Fruit fly (Drosophila melanogaster) whole organism, prepupa: Measurements from ENCODE around the gene CG9727.

Experiments used
- CG10631 ChIP-seq: fragments of 200-800 bp; sonication (Bioruptor generic); optimal IDR thresholded peaks from 2 replicates; lab custom pipeline; 2016; ENCODE audit warnings: missing biosample characterization, missing genetic modification characterization
- CG10669 ChIP-seq: fragments of 200-800 bp; sonication (Bioruptor generic); optimal IDR thresholded peaks from 3 replicates; lab custom pipeline; 2018; ENCODE audit warnings: missing biosample characterization, mild to moderate bottlenecking, missing genetic modification characterization, moderate library complexity
- CG11294 ChIP-seq: fragments of 200-800 bp; sonication (Bioruptor generic); IDR thresholded peaks from 2 replicates; pipeline ENCODE4 v1.3.6; 2022; ENCODE audit warnings: missing biosample characterization, missing genetic modification characterization
- CG11762 ChIP-seq: fragments of 200-800 bp; sonication (Bioruptor generic); optimal IDR thresholded peaks from 3 replicates; lab custom pipeline; 2016; ENCODE audit warnings: missing biosample characterization, missing genetic modification characterization; ENCODE audit not compliant: insufficient read depth
- CG15336 ChIP-seq: fragments of 200-800 bp; sonication (Bioruptor generic); IDR thresholded peaks from 2 replicates; pipeline ENCODE4 v1.3.6; 2022; ENCODE audit warnings: missing biosample characterization, missing genetic modification characterization
- CG1621 ChIP-seq: fragments of 200-800 bp; sonication (Bioruptor generic); optimal IDR thresholded peaks from 3 replicates; lab custom pipeline; 2018; ENCODE audit warnings: missing biosample characterization, mild to moderate bottlenecking, missing genetic modification characterization
- CG3032 ChIP-seq: fragments of 200-800 bp; optimal IDR thresholded peaks from 2 replicates; lab custom pipeline; 2019; ENCODE audit warnings: missing biosample characterization, mild to moderate bottlenecking, missing genetic modification characterization, moderate library complexity
- CG31627 ChIP-seq: fragments of 200-800 bp; sonication (Bioruptor generic); optimal IDR thresholded peaks from 3 replicates; lab custom pipeline; 2016; ENCODE audit warnings: missing biosample characterization, missing genetic modification characterization
- CG32006 ChIP-seq: fragments of 200-800 bp; sonication (Bioruptor generic); optimal IDR thresholded peaks from 3 replicates; lab custom pipeline; 2017; ENCODE audit warnings: missing biosample characterization, mild to moderate bottlenecking, missing genetic modification characterization
- CG3919 ChIP-seq: fragments of 200-800 bp; sonication (Bioruptor generic); optimal IDR thresholded peaks from 3 replicates; lab custom pipeline; 2016; ENCODE audit warnings: missing biosample characterization, missing genetic modification characterization
- CG4318 ChIP-seq: fragments of 200-800 bp; sonication (Bioruptor generic); optimal IDR thresholded peaks from 3 replicates; lab custom pipeline; 2017; ENCODE audit warnings: missing biosample characterization, mild to moderate bottlenecking, missing genetic modification characterization
- CG6163 ChIP-seq: fragments of 200-800 bp; sonication (Bioruptor generic); IDR thresholded peaks from 3 replicates; pipeline ENCODE4 v1.3.6; 2022; ENCODE audit warnings: missing biosample characterization, missing genetic modification characterization
- CG6276 ChIP-seq: fragments of 200-800 bp; sonication (Bioruptor generic); optimal IDR thresholded peaks from 2 replicates; lab custom pipeline; 2017; ENCODE audit warnings: missing biosample characterization, mild to moderate bottlenecking, missing genetic modification characterization
- CG6792 ChIP-seq: fragments of 200-800 bp; sonication (Bioruptor generic); optimal IDR thresholded peaks from 3 replicates; lab custom pipeline; 2016; ENCODE audit warnings: missing biosample characterization, missing genetic modification characterization
- CG6808 ChIP-seq: fragments of 200-800 bp; sonication (Bioruptor generic); optimal IDR thresholded peaks from 3 replicates; lab custom pipeline; 2017; ENCODE audit warnings: missing biosample characterization, missing genetic modification characterization, mild to moderate bottlenecking, moderate library complexity, missing genetic modification reagents
- CG6854 ChIP-seq: fragments of 200-800 bp; sonication (Bioruptor generic); optimal IDR thresholded peaks from 2 replicates; lab custom pipeline; 2017; ENCODE audit warnings: missing biosample characterization, mild to moderate bottlenecking, missing genetic modification characterization
- CG7368 ChIP-seq: fragments of 200-800 bp; sonication (Bioruptor generic); optimal IDR thresholded peaks from 3 replicates; lab custom pipeline; 2016; ENCODE audit warnings: missing biosample characterization, missing genetic modification characterization
- CG8119 ChIP-seq: fragments of 200-800 bp; sonication (Bioruptor generic); IDR thresholded peaks from 3 replicates; pipeline ENCODE4 v1.3.6; 2022; ENCODE audit warnings: missing biosample characterization, missing genetic modification characterization
- CG8319 ChIP-seq: fragments of 200-800 bp; sonication (Bioruptor generic); optimal IDR thresholded peaks from 3 replicates; lab custom pipeline; 2016; ENCODE audit warnings: missing biosample characterization, missing genetic modification characterization
- CG8632 ChIP-seq: fragments of 200-800 bp; sonication (Bioruptor generic); optimal IDR thresholded peaks from 3 replicates; lab custom pipeline; 2016; ENCODE audit warnings: missing biosample characterization, missing genetic modification characterization
- Eip75B ChIP-seq: fragments of 200-800 bp; sonication (Bioruptor generic); optimal IDR thresholded peaks from 3 replicates; lab custom pipeline; 2016; ENCODE audit warnings: missing biosample characterization, missing genetic modification characterization
- Eip78C ChIP-seq: fragments of 200-800 bp; sonication (Bioruptor generic); peaks from one replicate; lab custom pipeline; 2016; ENCODE audit warnings: missing biosample characterization, missing genetic modification characterization
- Eip93F ChIP-seq: fragments of 200-800 bp; sonication (Bioruptor generic); optimal IDR thresholded peaks from 2 replicates; lab custom pipeline; 2016; ENCODE audit warnings: missing biosample characterization, mild to moderate bottlenecking, missing genetic modification characterization
- Ets21C ChIP-seq: fragments of 200-800 bp; sonication (Bioruptor generic); optimal IDR thresholded peaks from 3 replicates; lab custom pipeline; 2016; ENCODE audit warnings: missing biosample characterization, missing genetic modification characterization
- Gug ChIP-seq: fragments of 200-800 bp; sonication (Bioruptor generic); IDR thresholded peaks from 2 replicates; pipeline ENCODE4 v1.3.6; 2022; ENCODE audit warnings: missing biosample characterization, missing genetic modification characterization
- Hr38 ChIP-seq: sonication (Bioruptor generic); optimal IDR thresholded peaks from 2 replicates; lab custom pipeline; 2016; ENCODE audit warnings: missing biosample characterization, missing genetic modification characterization
- Hr4 ChIP-seq: fragments of 200-800 bp; sonication (Bioruptor generic); optimal IDR thresholded peaks from 3 replicates; lab custom pipeline; 2016; ENCODE audit warnings: missing biosample characterization, missing genetic modification characterization
- Lpt ChIP-seq: fragments of 200-800 bp; sonication (Bioruptor generic); optimal IDR thresholded peaks from 3 replicates; lab custom pipeline; 2016; ENCODE audit warnings: missing biosample characterization, missing genetic modification characterization
- Met ChIP-seq: fragments of 200-800 bp; sonication (Bioruptor generic); optimal IDR thresholded peaks from 3 replicates; lab custom pipeline; 2016; ENCODE audit warnings: missing biosample characterization, missing genetic modification characterization
- OdsH ChIP-seq: fragments of 200-800 bp; sonication (Bioruptor generic); optimal IDR thresholded peaks from 3 replicates; lab custom pipeline; 2016; ENCODE audit warnings: missing biosample characterization, missing genetic modification characterization
- Smox ChIP-seq: fragments of 200-800 bp; sonication (Bioruptor generic); optimal IDR thresholded peaks from 3 replicates; lab custom pipeline; 2016; ENCODE audit warnings: missing biosample characterization, missing genetic modification characterization
- Sox14 ChIP-seq: fragments of 200-800 bp; sonication (Bioruptor generic); optimal IDR thresholded peaks from 3 replicates; lab custom pipeline; 2016; ENCODE audit warnings: missing biosample characterization, missing genetic modification characterization
- Sox15 ChIP-seq: fragments of 200-800 bp; sonication (Bioruptor generic); optimal IDR thresholded peaks from 3 replicates; lab custom pipeline; 2016; ENCODE audit warnings: missing biosample characterization, missing genetic modification characterization
- achi ChIP-seq: fragments of 200-800 bp; sonication (Bioruptor generic); optimal IDR thresholded peaks from 3 replicates; lab custom pipeline; 2016; ENCODE audit warnings: missing biosample characterization, missing genetic modification characterization
- dac ChIP-seq: fragments of 200-800 bp; sonication (Bioruptor generic); optimal IDR thresholded peaks from 2 replicates; lab custom pipeline; 2017; ENCODE audit warnings: missing biosample characterization, mild to moderate bottlenecking, missing genetic modification characterization
- dsx ChIP-seq: fragments of 200-800 bp; optimal IDR thresholded peaks from 3 replicates; lab custom pipeline; 2019; ENCODE audit warnings: missing biosample characterization, mild to moderate bottlenecking, missing genetic modification characterization, moderate library complexity; ENCODE audit not compliant: poor library complexity, severe bottlenecking
- eg ChIP-seq: fragments of 200-800 bp; sonication (Bioruptor generic); IDR thresholded peaks from 3 replicates; pipeline ENCODE4 v1.3.6; 2022; ENCODE audit warnings: missing biosample characterization, missing genetic modification characterization
- esn ChIP-seq: fragments of 200-800 bp; sonication (Bioruptor generic); optimal IDR thresholded peaks from 2 replicates; lab custom pipeline; 2016; ENCODE audit warnings: missing biosample characterization, mild to moderate bottlenecking, missing genetic modification characterization, moderate library complexity
- fd59A ChIP-seq: fragments of 200-800 bp; sonication (Bioruptor generic); optimal IDR thresholded peaks from 2 replicates; lab custom pipeline; 2017; ENCODE audit warnings: missing biosample characterization, mild to moderate bottlenecking, missing genetic modification characterization, missing genetic modification reagents
- fkh ChIP-seq: fragments of 200-800 bp; sonication (Bioruptor generic); optimal IDR thresholded peaks from 3 replicates; lab custom pipeline; 2017; ENCODE audit warnings: missing biosample characterization, mild to moderate bottlenecking, missing genetic modification characterization, moderate library complexity
- lz ChIP-seq: fragments of 200-800 bp; sonication (Bioruptor generic); optimal IDR thresholded peaks from 3 replicates; lab custom pipeline; 2016; ENCODE audit warnings: missing biosample characterization, missing genetic modification characterization
- net ChIP-seq: fragments of 200-800 bp; sonication (Bioruptor generic); optimal IDR thresholded peaks from 3 replicates; lab custom pipeline; 2016; ENCODE audit warnings: missing biosample characterization, missing genetic modification characterization
- pdm3 ChIP-seq: fragments of 200-800 bp; sonication (Bioruptor generic); optimal IDR thresholded peaks from 3 replicates; lab custom pipeline; 2016; ENCODE audit warnings: missing biosample characterization, missing genetic modification characterization
- salr ChIP-seq, 2 experiments: fragments of 200-800 bp; sonication (Bioruptor generic); optimal IDR thresholded peaks; 3 replicates each; lab custom pipeline; 2016 to 2018; ENCODE audit warnings: missing biosample characterization in 2 of 2, missing genetic modification characterization in 2 of 2, mild to moderate bottlenecking in 1 of 2
- spab ChIP-seq: fragments of 200-800 bp; sonication (Bioruptor generic); optimal IDR thresholded peaks from 2 replicates; lab custom pipeline; 2017; ENCODE audit warnings: missing biosample characterization, mild to moderate bottlenecking, missing genetic modification characterization, missing genetic modification reagents
- svp ChIP-seq: fragments of 200-800 bp; sonication (Bioruptor generic); peaks from one replicate; lab custom pipeline; 2016; ENCODE audit warnings: missing biosample characterization, missing genetic modification characterization
- topi ChIP-seq: fragments of 200-800 bp; sonication (Bioruptor generic); optimal IDR thresholded peaks from 3 replicates; lab custom pipeline; 2016; ENCODE audit warnings: missing biosample characterization, missing genetic modification characterization

The CG9727 gene

dm6 chr3R:6429706-6430105, 26.8 kb downstream of the CG9727 start:
- TF ChIP-seq CG10669: no peak
- no peak for TF ChIP-seq pdm3 (GFP tag; lab: Kevin White, UChicago)
- no peak for TF ChIP-seq topi (GFP tag; lab: Kevin White, UChicago)
- TF ChIP-seq fd59A (GFP tag; lab: Kevin White, UChicago): no peak
- no peak for TF ChIP-seq Ets21C (GFP tag; lab: Kevin White, UChicago)
- no peak for TF ChIP-seq CG6792 (GFP tag; lab: Kevin White, UChicago)
- peak; percentile 66 for TF ChIP-seq CG6276
- no peak for TF ChIP-seq net
- TF ChIP-seq CG4318 (GFP tag; lab: Kevin White, UChicago): peak; percentile 15
- TF ChIP-seq CG32006 (GFP tag; lab: Kevin White, UChicago): peak; percentile 48
- TF ChIP-seq Met (GFP tag; lab: Kevin White, UChicago): no peak
- TF ChIP-seq CG10631: no peak
- TF ChIP-seq CG3919 (GFP tag; lab: Kevin White, UChicago): no peak
- TF ChIP-seq Gug (GFP tag; lab: Robert Waterston, UW): no peak
- no peak for TF ChIP-seq Eip75B
- peak; percentile 20 for TF ChIP-seq achi (GFP tag; lab: Kevin White, UChicago)
- TF ChIP-seq OdsH (GFP tag; lab: Kevin White, UChicago): peak; percentile 16
- TF ChIP-seq salr (GFP tag; optimal IDR thresholded peaks at IDR 0.05; lab: Kevin White, UChicago): no peak
- TF ChIP-seq Sox14 (GFP tag; lab: Kevin White, UChicago): no peak
- no peak for TF ChIP-seq Smox (GFP tag; lab: Kevin White, UChicago)
- no peak for TF ChIP-seq dac (GFP tag; lab: Kevin White, UChicago)
- no peak for TF ChIP-seq CG6808
- no peak for TF ChIP-seq Sox15 (GFP tag; lab: Kevin White, UChicago)
- TF ChIP-seq svp: no peak
- peak; percentile 83 for TF ChIP-seq eg (GFP tag; lab: Robert Waterston, UW)
- TF ChIP-seq Eip93F: no peak
- TF ChIP-seq esn: no peak
- TF ChIP-seq CG1621 (tag; lab: Kevin White, UChicago): no peak
- no peak for TF ChIP-seq dsx (GFP tag; lab: Kevin White, UChicago)
- no peak for TF ChIP-seq CG6854 (GFP tag; lab: Kevin White, UChicago)
- peak; percentile 24 for TF ChIP-seq Hr4 (GFP tag; lab: Kevin White, UChicago)
- TF ChIP-seq Eip78C (GFP tag; lab: Kevin White, UChicago): peak; percentile 5
- no peak for TF ChIP-seq fkh (GFP tag; lab: Kevin White, UChicago)
- peak; percentile 58; the same call in 2 of the 3 replicates for TF ChIP-seq CG8119
- TF ChIP-seq CG6163 (GFP tag; lab: Robert Waterston, UW): peak; percentile 58; the same call in 2 of the 3 replicates
- no peak for TF ChIP-seq lz
- no peak for TF ChIP-seq CG31627 (GFP tag; lab: Kevin White, UChicago)
- no peak for TF ChIP-seq CG8632 (GFP tag; lab: Kevin White, UChicago)
- TF ChIP-seq Hr38 (GFP tag; lab: Kevin White, UChicago): no peak
- no peak for TF ChIP-seq CG3032 (tag; lab: Kevin White, UChicago)
- no peak for TF ChIP-seq spab
- no peak for TF ChIP-seq CG11762 (GFP tag; lab: Kevin White, UChicago)
- 0 out of 2 replicates have a peak, but pooled peaks have one; percentile 26 for TF ChIP-seq CG11294 (GFP tag; lab: Robert Waterston, UW)
- no peak for TF ChIP-seq CG7368
- TF ChIP-seq CG15336 (GFP tag; lab: Robert Waterston, UW): peak; percentile 69
- TF ChIP-seq CG8319 (GFP tag; lab: Kevin White, UChicago): no peak
- TF ChIP-seq Lpt (GFP tag; lab: Kevin White, UChicago): no peak
